Fruit fly (Drosophila melanogaster) whole organism, embryonic: ENCODE results near the gene MED14.

ENCODE experiments used
- BEAF-32 ChIP-seq: fragments of 200-800 bp; sonication (Bioruptor generic); optimal IDR thresholded peaks from 3 replicates; lab custom pipeline; 2017; ENCODE audit warnings: missing biosample characterization, missing genetic modification characterization, mild to moderate bottlenecking, moderate library complexity, missing genetic modification reagents
- CG10321 ChIP-seq: fragments of 200-800 bp; sonication (Bioruptor generic); IDR thresholded peaks from 2 replicates; pipeline ENCODE4 v1.3.6; 2022; ENCODE audit warnings: missing biosample characterization, missing genetic modification characterization
- CG12155 ChIP-seq: fragments of 200-800 bp; sonication (Bioruptor generic); optimal IDR thresholded peaks from 3 replicates; lab custom pipeline; 2016; ENCODE audit warnings: missing biosample characterization, missing genetic modification characterization
- CG12299 ChIP-seq: fragments of 200-800 bp; sonication (Bioruptor generic); optimal IDR thresholded peaks from 2 replicates; lab custom pipeline; 2018; ENCODE audit warnings: missing biosample characterization, mild to moderate bottlenecking, missing genetic modification characterization
- CG12659 ChIP-seq: fragments of 200-800 bp; sonication (Bioruptor generic); optimal IDR thresholded peaks from 3 replicates; lab custom pipeline; 2017; ENCODE audit warnings: mild to moderate bottlenecking, missing biosample characterization, missing genetic modification reagents, missing genetic modification characterization
- CG13123 ChIP-seq: fragments of 200-800 bp; sonication (Bioruptor generic); optimal IDR thresholded peaks from 2 replicates; lab custom pipeline; 2016; ENCODE audit warnings: missing biosample characterization, missing genetic modification characterization
- CG14014 ChIP-seq: fragments of 200-800 bp; sonication (Bioruptor generic); IDR thresholded peaks from 2 replicates; pipeline ENCODE4 v1.3.6; 2022; ENCODE audit warnings: missing biosample characterization, missing genetic modification characterization
- CG16813 ChIP-seq: fragments of 200-800 bp; sonication (Bioruptor generic); IDR thresholded peaks from 3 replicates; pipeline ENCODE4 v1.3.6; 2022; ENCODE audit warnings: missing biosample characterization, missing genetic modification characterization; ENCODE audit not compliant: partially characterized antibody
- CG17361 ChIP-seq: fragments of 200-800 bp; sonication (Bioruptor generic); IDR thresholded peaks from 3 replicates; pipeline ENCODE4 v1.3.6; 2022; ENCODE audit warnings: missing biosample characterization, missing genetic modification characterization
- CG17385 ChIP-seq: fragments of 200-800 bp; sonication (Bioruptor generic); optimal IDR thresholded peaks from 3 replicates; lab custom pipeline; 2018; ENCODE audit warnings: missing biosample characterization, mild to moderate bottlenecking, missing genetic modification characterization
- CG2202 ChIP-seq: fragments of 200-800 bp; sonication (Bioruptor generic); optimal IDR thresholded peaks from 2 replicates; lab custom pipeline; 2018; ENCODE audit warnings: missing biosample characterization, mild to moderate bottlenecking, missing genetic modification characterization
- CG30020 ChIP-seq: fragments of 200-800 bp; optimal IDR thresholded peaks from 2 replicates; lab custom pipeline; 2019; ENCODE audit warnings: missing biosample characterization, mild to moderate bottlenecking, missing genetic modification characterization, moderate library complexity
- CG31224 ChIP-seq: fragments of 200-800 bp; sonication (Bioruptor generic); IDR thresholded peaks from 2 replicates; pipeline ENCODE4 v1.3.6; 2022; ENCODE audit warnings: missing biosample characterization, missing genetic modification characterization
- CG31441 ChIP-seq: fragments of 200-800 bp; sonication (Bioruptor generic); IDR thresholded peaks from 2 replicates; pipeline ENCODE4 v1.3.6; 2022; ENCODE audit warnings: missing biosample characterization, missing genetic modification characterization
- CG34422 ChIP-seq: fragments of 200-800 bp; sonication (Bioruptor generic); IDR thresholded peaks from 3 replicates; pipeline ENCODE4 v1.3.6; 2022; ENCODE audit warnings: missing biosample characterization, missing genetic modification characterization
- CG4282 ChIP-seq: fragments of 200-800 bp; sonication (Bioruptor generic); optimal IDR thresholded peaks from 2 replicates; lab custom pipeline; 2016; ENCODE audit warnings: missing biosample characterization, missing genetic modification characterization
- CG4328 ChIP-seq: fragments of 200-800 bp; sonication (Bioruptor generic); optimal IDR thresholded peaks from 3 replicates; lab custom pipeline; 2017; ENCODE audit warnings: missing biosample characterization, missing genetic modification reagents, missing genetic modification characterization
- CG4854 ChIP-seq: fragments of 200-800 bp; sonication (Bioruptor generic); optimal IDR thresholded peaks from 2 replicates; lab custom pipeline; 2016; ENCODE audit warnings: missing biosample characterization, missing genetic modification characterization, inconsistent platforms
- CG6683 ChIP-seq: fragments of 200-800 bp; sonication (Bioruptor generic); optimal IDR thresholded peaks from 2 replicates; lab custom pipeline; 2017; ENCODE audit warnings: missing biosample characterization, mild to moderate bottlenecking, missing genetic modification characterization, missing genetic modification reagents
- CkIIα-i1 ChIP-seq: fragments of 200-800 bp; sonication (Bioruptor generic); IDR thresholded peaks from 2 replicates; pipeline ENCODE4 v1.3.6; 2022; ENCODE audit warnings: missing biosample characterization, missing genetic modification characterization
- Dbx ChIP-seq: fragments of 200-800 bp; sonication (Bioruptor generic); IDR thresholded peaks from 3 replicates; pipeline ENCODE4 v1.3.6; 2022; ENCODE audit warnings: missing biosample characterization, missing genetic modification characterization
- Dll ChIP-seq: fragments of 200-800 bp; sonication (Bioruptor generic); IDR thresholded peaks from 4 replicates; pipeline ENCODE4 v1.3.6; 2022; ENCODE audit warnings: missing biosample characterization, missing genetic modification characterization; ENCODE audit not compliant: partially characterized antibody
- Fer3 ChIP-seq: fragments of 200-800 bp; sonication (Bioruptor generic); optimal IDR thresholded peaks from 2 replicates; lab custom pipeline; 2018; ENCODE audit warnings: missing biosample characterization, mild to moderate bottlenecking, missing genetic modification characterization, moderate library complexity
- Hey ChIP-seq: fragments of 200-800 bp; sonication (Bioruptor generic); optimal IDR thresholded peaks from 3 replicates; lab custom pipeline; 2018; ENCODE audit warnings: missing biosample characterization, mild to moderate bottlenecking, missing genetic modification characterization
- Hmx ChIP-seq: fragments of 200-800 bp; sonication (Bioruptor generic); optimal IDR thresholded peaks from 2 replicates; lab custom pipeline; 2016; ENCODE audit warnings: missing biosample characterization, missing genetic modification characterization
- Hr3 ChIP-seq: fragments of 200-800 bp; sonication (Bioruptor generic); optimal IDR thresholded peaks from 3 replicates; lab custom pipeline; 2016; ENCODE audit warnings: missing biosample characterization, missing genetic modification characterization
- Hr51 ChIP-seq, 2 experiments: fragments of 200-800 bp; sonication (Bioruptor generic); optimal IDR thresholded peaks; 2 replicates in 1 of 2; 3 replicates in 1 of 2; lab custom pipeline; 2016 to 2018; ENCODE audit warnings: missing biosample characterization in 2 of 2, missing genetic modification characterization in 2 of 2, mild to moderate bottlenecking in 1 of 2, moderate library complexity in 1 of 2
- Lim3 ChIP-seq: fragments of 200-800 bp; sonication (Bioruptor generic); IDR thresholded peaks from 2 replicates; pipeline ENCODE4 v1.3.6; 2022; ENCODE audit warnings: missing biosample characterization, missing genetic modification characterization
- NK7.1 ChIP-seq: fragments of 200-800 bp; sonication (Bioruptor generic); optimal IDR thresholded peaks from 3 replicates; lab custom pipeline; 2016; ENCODE audit warnings: missing biosample characterization, missing genetic modification characterization
- Nf-YB ChIP-seq: fragments of 200-800 bp; sonication (Bioruptor generic); optimal IDR thresholded peaks from 3 replicates; lab custom pipeline; 2019; ENCODE audit warnings: missing biosample characterization, mild to moderate bottlenecking, missing genetic modification characterization, moderate library complexity
- Nf-YC ChIP-seq: fragments of 200-800 bp; optimal IDR thresholded peaks from 3 replicates; lab custom pipeline; 2019; ENCODE audit warnings: missing biosample characterization, mild to moderate bottlenecking, missing genetic modification characterization, moderate library complexity
- abd-A ChIP-seq: fragments of 200-800 bp; sonication (Bioruptor generic); optimal IDR thresholded peaks from 3 replicates; lab custom pipeline; 2019; ENCODE audit warnings: missing biosample characterization, mild to moderate bottlenecking, missing genetic modification characterization, moderate library complexity
- ap ChIP-seq: fragments of 200-800 bp; sonication (Bioruptor generic); IDR thresholded peaks from 2 replicates; pipeline ENCODE4 v1.3.6; 2022; ENCODE audit warnings: missing biosample characterization, missing genetic modification characterization
- bcd ChIP-seq: fragments of 200-800 bp; sonication (Bioruptor generic); optimal IDR thresholded peaks from 2 replicates; lab custom pipeline; 2017; ENCODE audit warnings: missing biosample characterization, mild to moderate bottlenecking, missing genetic modification characterization
- ci ChIP-seq: fragments of 200-800 bp; sonication (Bioruptor generic); IDR thresholded peaks from 3 replicates; pipeline ENCODE4 v1.3.6; 2022; ENCODE audit warnings: missing biosample characterization, missing genetic modification characterization
- corto ChIP-seq: fragments of 200-800 bp; sonication (Bioruptor generic); optimal IDR thresholded peaks from 2 replicates; lab custom pipeline; 2016; ENCODE audit warnings: missing biosample characterization, mild to moderate bottlenecking, missing genetic modification characterization, moderate library complexity
- eve ChIP-seq, 2 experiments: fragments of >200 bp; optimal IDR thresholded peaks; 2 replicates each; lab custom pipeline; 2017; ENCODE audit warnings: missing biosample characterization in 2 of 2, missing genetic modification characterization in 2 of 2
- h ChIP-seq: fragments of >200 bp; optimal IDR thresholded peaks from 2 replicates; lab custom pipeline; 2017
- inv ChIP-seq: fragments of 200-800 bp; sonication (Bioruptor generic); IDR thresholded peaks from 2 replicates; pipeline ENCODE4 v1.3.6; 2022; ENCODE audit warnings: missing biosample characterization, missing genetic modification characterization; ENCODE audit not compliant: partially characterized antibody
- lab ChIP-seq: fragments of 200-800 bp; sonication (Bioruptor generic); optimal IDR thresholded peaks from 3 replicates; lab custom pipeline; 2017; ENCODE audit warnings: missing biosample characterization, missing genetic modification characterization, mild to moderate bottlenecking, moderate library complexity, missing genetic modification reagents
- mirr ChIP-seq: fragments of 200-800 bp; sonication (Bioruptor generic); optimal IDR thresholded peaks from 3 replicates; lab custom pipeline; 2018; ENCODE audit warnings: missing biosample characterization, mild to moderate bottlenecking, missing genetic modification characterization
- oc ChIP-seq: fragments of 200-800 bp; sonication (Bioruptor generic); optimal IDR thresholded peaks from 2 replicates; lab custom pipeline; 2018; ENCODE audit warnings: missing biosample characterization, mild to moderate bottlenecking, missing genetic modification characterization, moderate library complexity
- otp ChIP-seq: fragments of 200-800 bp; sonication (Bioruptor generic); IDR thresholded peaks from 3 replicates; pipeline ENCODE4, ENCODE4 v1.3.6; 2022; ENCODE audit warnings: missing biosample characterization, missing genetic modification characterization
- phol ChIP-seq: fragments of 200-800 bp; sonication (Bioruptor generic); optimal IDR thresholded peaks from 3 replicates; lab custom pipeline; 2018; ENCODE audit warnings: missing biosample characterization, mild to moderate bottlenecking, missing genetic modification characterization, moderate library complexity
- sc ChIP-seq, 3 experiments: fragments of >200 bp in 2 of 3; fragments of 200-800 bp in 1 of 3; sonication (Bioruptor generic) in 1 of 3; optimal IDR thresholded peaks; 2 replicates in 2 of 3; 3 replicates in 1 of 3; lab custom pipeline; 2017; ENCODE audit warnings: mild to moderate bottlenecking in 1 of 3, missing biosample characterization in 1 of 3, missing genetic modification characterization in 1 of 3, missing genetic modification reagents in 1 of 3
- sisA ChIP-seq: fragments of 200-800 bp; sonication (Bioruptor generic); IDR thresholded peaks from 2 replicates; pipeline ENCODE4 v1.3.6; 2022; ENCODE audit warnings: missing biosample characterization, missing genetic modification characterization
- slp2 ChIP-seq: fragments of 200-800 bp; sonication (Bioruptor generic); optimal IDR thresholded peaks from 2 replicates; lab custom pipeline; 2016; ENCODE audit warnings: missing biosample characterization, missing genetic modification characterization
- toy ChIP-seq: fragments of 200-800 bp; sonication (Bioruptor generic); IDR thresholded peaks from 2 replicates; pipeline ENCODE4 v1.3.6; 2022; ENCODE audit warnings: missing biosample characterization, missing genetic modification characterization
- unpg ChIP-seq: fragments of 200-800 bp; sonication (Bioruptor generic); optimal IDR thresholded peaks from 3 replicates; lab custom pipeline; 2018; ENCODE audit warnings: missing biosample characterization, mild to moderate bottlenecking, missing genetic modification characterization, moderate library complexity

Gene MED14

dm6 chr3L:563002-563627 lies 29.9 kb upstream of the MED14 start (continued):
- TF ChIP-seq BEAF-32 (GFP tag; lab: Kevin White, UChicago) = no peak
- peak; percentile 20 for TF ChIP-seq CG6683 (GFP tag; lab: Kevin White, UChicago)
- TF ChIP-seq corto (GFP tag; lab: Kevin White, UChicago) = no peak
- TF ChIP-seq Fer3 (tag; lab: Kevin White, UChicago) = peak; percentile 52
- no peak for TF ChIP-seq CG4282 (GFP tag; lab: Kevin White, UChicago)
- peak; percentile 35 for TF ChIP-seq CG2202 (tag; lab: Kevin White, UChicago)
- no peak for TF ChIP-seq CG30020 (tag; lab: Kevin White, UChicago)
- peak; percentile 58; the same call in 1 of the 2 replicates for TF ChIP-seq CG14014 (GFP tag; lab: Robert Waterston, UW)
- peak; percentile 20 for TF ChIP-seq Nf-YB (GFP tag; lab: Kevin White, UChicago)
- TF ChIP-seq oc = peak; percentile 34
- TF ChIP-seq CG12155 (GFP tag; lab: Kevin White, UChicago) = no peak
- no peak for TF ChIP-seq toy (GFP tag; lab: Robert Waterston, UW)
- TF ChIP-seq Hey (tag; lab: Kevin White, UChicago) = no peak
- no peak for TF ChIP-seq CG16813 (GFP tag; lab: Robert Waterston, UW)
- TF ChIP-seq Hr3 (GFP tag; lab: Kevin White, UChicago) = peak; percentile 10
- no peak for TF ChIP-seq abd-A (tag; lab: Kevin White, UChicago)
- peak; percentile 50 for TF ChIP-seq bcd (GFP tag; lab: Kevin White, UChicago)
- TF ChIP-seq CG17361 = peak; percentile 73
- TF ChIP-seq CG4854 = peak; percentile 50
- TF ChIP-seq Nf-YC (tag; lab: Kevin White, UChicago) = no peak
- peak; percentile 50 for TF ChIP-seq NK7.1 (GFP tag; lab: Kevin White, UChicago)
- peak; percentile 36 for TF ChIP-seq CG12659
- no peak for TF ChIP-seq CG4328 (GFP tag; lab: Kevin White, UChicago)
- peak; percentile 90 for TF ChIP-seq ci (GFP tag; lab: Robert Waterston, UW)
- TF ChIP-seq slp2 (GFP tag; lab: Kevin White, UChicago) = peak; percentile 60
- no peak for TF ChIP-seq inv (GFP tag; lab: Robert Waterston, UW)
- TF ChIP-seq CG17385 = peak; percentile 55
- no peak for TF ChIP-seq Hmx
- TF ChIP-seq mirr (GFP tag; lab: Kevin White, UChicago) = no peak
- TF ChIP-seq Hr51 (GFP tag; optimal IDR thresholded peaks at IDR 0.05; lab: Kevin White, UChicago) = peak in 1 of 2 experiments; percentile 76
- TF ChIP-seq Dbx = no peak
- TF ChIP-seq eve (GFP tag; optimal IDR thresholded peaks at IDR 0.05; lab: Kevin White, UChicago) = no peak
- TF ChIP-seq lab = peak; percentile 73
- TF ChIP-seq CG13123 (GFP tag; lab: Kevin White, UChicago) = no peak
- no peak for TF ChIP-seq Dll (GFP tag; lab: Robert Waterston, UW)
- peak; percentile 74; the same call in 1 of the 2 replicates for TF ChIP-seq ap
- TF ChIP-seq CG12299 (tag; lab: Kevin White, UChicago) = no peak
- no peak for TF ChIP-seq sc (optimal IDR thresholded peaks at IDR 0.05; lab: Kevin White, UChicago)
- TF ChIP-seq sc (GFP tag; optimal IDR thresholded peaks at IDR 0.05; lab: Kevin White, UChicago) = no peak
- TF ChIP-seq CkIIα-i1 (GFP tag; lab: Robert Waterston, UW) = no peak
- no peak for TF ChIP-seq CG10321
- TF ChIP-seq h (lab: Kevin White, UChicago) = no peak
- TF ChIP-seq CG31224 (GFP tag; lab: Robert Waterston, UW) = peak; percentile 43; the same call in 1 of the 2 replicates
- TF ChIP-seq sisA (GFP tag; lab: Robert Waterston, UW) = peak; percentile 68
- TF ChIP-seq phol = peak; percentile 73
- TF ChIP-seq Lim3 (GFP tag; lab: Robert Waterston, UW) = no peak
- peak; percentile 68; the same call in 2 of the 3 replicates for TF ChIP-seq CG34422
- peak; percentile 76 for TF ChIP-seq CG31441 (GFP tag; lab: Robert Waterston, UW)
- peak; percentile 61; the same call in 1 of the 3 replicates for TF ChIP-seq otp
- peak; percentile 74 for TF ChIP-seq unpg (GFP tag; lab: Kevin White, UChicago)
